Fruit fly (Drosophila melanogaster) whole organism, adult: Measurements from ENCODE around the gene dlg1.

ENCODE experiments used
- CG11617 ChIP-seq: fragments of 200-800 bp; sonication (Bioruptor generic); optimal IDR thresholded peaks from 2 replicates; lab custom pipeline; 2017; ENCODE audit warnings: mild to moderate bottlenecking, missing biosample characterization, missing genetic modification reagents, missing genetic modification characterization
- CG12768 ChIP-seq: fragments of 200-800 bp; sonication (Bioruptor generic); optimal IDR thresholded peaks from 2 replicates; lab custom pipeline; 2017; ENCODE audit warnings: missing biosample characterization, missing genetic modification characterization, mild to moderate bottlenecking, moderate library complexity, missing genetic modification reagents
- CG14711 ChIP-seq: fragments of 200-800 bp; sonication (Bioruptor generic); optimal IDR thresholded peaks from 2 replicates; lab custom pipeline; 2018; ENCODE audit warnings: missing biosample characterization, mild to moderate bottlenecking, missing genetic modification characterization, moderate library complexity
- CG1620 ChIP-seq: fragments of 200-800 bp; sonication (Bioruptor generic); optimal IDR thresholded peaks from 2 replicates; lab custom pipeline; 2016; ENCODE audit warnings: missing biosample characterization, missing genetic modification characterization
- CG33017 ChIP-seq: fragments of 200-800 bp; sonication (Bioruptor generic); optimal IDR thresholded peaks from 2 replicates; lab custom pipeline; 2018; ENCODE audit warnings: missing biosample characterization, mild to moderate bottlenecking, missing genetic modification characterization, moderate library complexity
- CG5204 ChIP-seq: fragments of 200-800 bp; sonication (Bioruptor generic); optimal IDR thresholded peaks from 2 replicates; lab custom pipeline; 2016; ENCODE audit warnings: missing biosample characterization, missing genetic modification characterization
- CG7045 ChIP-seq: fragments of 200-800 bp; sonication (Bioruptor generic); optimal IDR thresholded peaks from 2 replicates; lab custom pipeline; 2017; ENCODE audit warnings: missing biosample characterization, mild to moderate bottlenecking, missing genetic modification characterization
- CG7101 ChIP-seq: fragments of 200-800 bp; sonication (Bioruptor generic); optimal IDR thresholded peaks from 2 replicates; lab custom pipeline; 2018; ENCODE audit warnings: missing biosample characterization, mild to moderate bottlenecking, missing genetic modification characterization, moderate library complexity
- Clk ChIP-seq: fragments of 200-800 bp; sonication (Bioruptor generic); optimal IDR thresholded peaks from 2 replicates; lab custom pipeline; 2017; ENCODE audit warnings: missing biosample characterization, missing genetic modification characterization
- Crg-1 ChIP-seq: fragments of 200-800 bp; sonication (Bioruptor generic); optimal IDR thresholded peaks from 2 replicates; lab custom pipeline; 2016; ENCODE audit warnings: missing biosample characterization, missing genetic modification characterization
- Hr96 ChIP-seq: fragments of 200-800 bp; sonication (Bioruptor generic); optimal IDR thresholded peaks from 2 replicates; lab custom pipeline; 2016; ENCODE audit warnings: missing biosample characterization, missing genetic modification characterization
- Mnt ChIP-seq: fragments of 200-800 bp; sonication (Bioruptor generic); optimal IDR thresholded peaks from 2 replicates; lab custom pipeline; 2016; ENCODE audit warnings: missing biosample characterization, mild to moderate bottlenecking, missing genetic modification characterization
- bab1 ChIP-seq: fragments of 200-800 bp; sonication (Bioruptor generic); optimal IDR thresholded peaks from 3 replicates; lab custom pipeline; 2019; ENCODE audit warnings: missing biosample characterization, mild to moderate bottlenecking, missing genetic modification characterization, moderate library complexity
- cic ChIP-seq: fragments of 200-800 bp; sonication (Bioruptor generic); optimal IDR thresholded peaks from 2 replicates; lab custom pipeline; 2017; ENCODE audit warnings: missing biosample characterization, mild to moderate bottlenecking, missing genetic modification characterization, moderate library complexity
- cnc ChIP-seq, 2 experiments: fragments of >200 bp; optimal IDR thresholded peaks; 2 replicates each; lab custom pipeline; 2017
- kay ChIP-seq: fragments of 200-800 bp; sonication (Bioruptor generic); peaks from one replicate; lab custom pipeline; 2016; ENCODE audit warnings: missing biosample characterization, missing genetic modification characterization, borderline replicate concordance
- ovo ChIP-seq: fragments of 200-800 bp; sonication (Bioruptor generic); optimal IDR thresholded peaks from 2 replicates; lab custom pipeline; 2016; ENCODE audit warnings: missing biosample characterization, missing genetic modification characterization
- pad ChIP-seq: fragments of 200-800 bp; sonication (Bioruptor generic); optimal IDR thresholded peaks from 3 replicates; lab custom pipeline; 2017; ENCODE audit warnings: missing biosample characterization, missing genetic modification characterization, mild to moderate bottlenecking, moderate library complexity, missing genetic modification reagents
- tj ChIP-seq: fragments of 200-800 bp; sonication (Bioruptor generic); optimal IDR thresholded peaks from 3 replicates; lab custom pipeline; 2017; ENCODE audit warnings: missing biosample characterization, mild to moderate bottlenecking, missing genetic modification characterization, moderate library complexity
- toe ChIP-seq: fragments of 200-800 bp; sonication (Bioruptor generic); optimal IDR thresholded peaks from 2 replicates; lab custom pipeline; 2016; ENCODE audit warnings: missing biosample characterization, missing genetic modification characterization

The dlg1 gene

dm6 chrX:11424512-11424911 lies 55.0 kb downstream of the dlg1 start:
- TF ChIP-seq CG12768 (no peak), bab1 (GFP tag; lab: Kevin White, UChicago) (no peak), cic (no peak), toe (GFP tag; lab: Kevin White, UChicago) (no peak)

DNA sequence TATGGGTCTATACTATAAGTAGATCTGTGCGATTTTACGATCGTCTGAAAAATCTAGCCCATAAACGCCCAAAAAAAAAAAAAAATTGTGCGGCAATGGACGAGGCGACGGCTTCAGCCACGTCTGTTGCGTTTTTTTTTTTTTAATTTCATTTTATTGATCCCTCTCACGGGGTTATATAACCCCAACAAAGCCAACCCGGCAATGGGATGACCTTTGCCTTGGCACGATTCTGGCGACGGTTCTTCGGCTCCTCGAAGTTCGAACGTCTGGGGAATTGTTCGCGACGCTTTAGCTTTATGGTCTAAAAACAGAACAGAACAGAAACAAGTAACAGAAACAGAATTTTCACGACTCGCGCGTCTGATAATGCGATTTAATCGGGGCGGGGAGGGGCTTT lies 55.9 kb downstream of the dlg1 start:
- no peak for TF ChIP-seq tj (GFP tag; lab: Kevin White, UChicago)
- no peak for TF ChIP-seq Clk (GFP tag; lab: Kevin White, UChicago)
- TF ChIP-seq CG5204 (GFP tag; lab: Kevin White, UChicago), result no peak
- TF ChIP-seq Crg-1 (GFP tag; lab: Kevin White, UChicago), result no peak
- TF ChIP-seq cic, result no peak
- TF ChIP-seq ovo (GFP tag; lab: Kevin White, UChicago), result no peak
- no peak for TF ChIP-seq cnc (optimal IDR thresholded peaks at IDR 0.05; lab: Kevin White, UChicago)

DNA sequence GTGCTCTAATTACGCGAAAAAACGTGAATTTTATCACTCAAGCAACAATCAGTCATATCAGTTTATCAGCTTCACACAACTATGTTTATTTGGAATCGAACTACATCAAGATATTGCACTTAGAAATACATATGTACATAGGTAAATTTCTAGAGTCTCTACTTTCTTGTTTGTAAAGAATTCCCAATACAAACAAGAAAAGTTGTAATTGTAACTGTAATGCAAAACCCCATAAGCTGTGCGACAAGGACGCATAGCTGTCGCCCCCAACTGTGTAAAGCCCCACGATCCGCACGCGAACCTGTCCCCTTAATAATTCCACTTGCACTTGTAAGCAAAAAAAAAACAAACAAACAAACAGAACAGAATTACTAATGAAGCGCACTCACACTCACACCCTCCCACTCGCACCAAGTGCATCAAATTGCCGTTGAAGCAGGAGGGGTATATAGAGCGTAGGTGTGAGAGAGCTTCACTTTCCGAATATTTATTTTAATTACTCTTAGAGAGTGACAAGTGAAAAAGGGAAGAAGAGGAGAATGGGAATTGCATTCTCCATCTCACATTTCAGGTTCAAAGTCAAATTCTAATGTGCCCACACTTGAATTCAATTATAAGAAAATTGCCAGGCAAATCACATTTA lies 56.6 kb downstream of the dlg1 start:
- no peak for TF ChIP-seq tj (GFP tag; lab: Kevin White, UChicago)
- TF ChIP-seq CG12768, result no peak
- TF ChIP-seq CG14711 (tag; lab: Kevin White, UChicago), result peak; percentile 33
- peak; percentile 46 for TF ChIP-seq Hr96 (GFP tag; lab: Kevin White, UChicago)
- peak; percentile 98 for TF ChIP-seq ovo (GFP tag; lab: Kevin White, UChicago)
- peak; percentile 90 for TF ChIP-seq kay (GFP tag; lab: Kevin White, UChicago)
- TF ChIP-seq CG33017 (tag; lab: Kevin White, UChicago), result no peak
- no peak for TF ChIP-seq cnc (optimal IDR thresholded peaks at IDR 0.05; lab: Kevin White, UChicago)
- peak; percentile 63 for TF ChIP-seq Mnt
- peak; percentile 29 for TF ChIP-seq CG7045 (GFP tag; lab: Kevin White, UChicago)
- TF ChIP-seq CG7101 (tag; lab: Kevin White, UChicago), result peak; percentile 54
- TF ChIP-seq Clk (GFP tag; lab: Kevin White, UChicago), result no peak
- TF ChIP-seq CG1620 (GFP tag; lab: Kevin White, UChicago), result peak; percentile 57
- TF ChIP-seq cic, result peak; percentile 50
- TF ChIP-seq toe (GFP tag; lab: Kevin White, UChicago), result peak; percentile 27
- peak; percentile 43 for TF ChIP-seq Crg-1 (GFP tag; lab: Kevin White, UChicago)
- peak; percentile 89 for TF ChIP-seq pad
- TF ChIP-seq bab1 (GFP tag; lab: Kevin White, UChicago), result no peak
- TF ChIP-seq CG11617, result peak; percentile 35

- TF ChIP-seq CG11617, result peak; percentile 30
- TF ChIP-seq toe (GFP tag; lab: Kevin White, UChicago), result peak; percentile 17
- TF ChIP-seq CG33017 (tag; lab: Kevin White, UChicago), result no peak
- TF ChIP-seq kay (GFP tag; lab: Kevin White, UChicago), result peak; percentile 69
- TF ChIP-seq ovo (GFP tag; lab: Kevin White, UChicago), result peak; percentile 95
- peak; percentile 91 for TF ChIP-seq Mnt
- TF ChIP-seq cic, result peak; percentile 90
- TF ChIP-seq bab1 (GFP tag; lab: Kevin White, UChicago), result no peak
- TF ChIP-seq CG7045 (GFP tag; lab: Kevin White, UChicago), result peak; percentile 31
- no peak for TF ChIP-seq cnc (optimal IDR thresholded peaks at IDR 0.05; lab: Kevin White, UChicago)
- peak; percentile 41 for TF ChIP-seq CG14711 (tag; lab: Kevin White, UChicago)
- TF ChIP-seq tj (GFP tag; lab: Kevin White, UChicago), result peak; percentile 53
- TF ChIP-seq Crg-1 (GFP tag; lab: Kevin White, UChicago), result peak; percentile 88
- peak; percentile 30 for TF ChIP-seq CG12768
- peak; percentile 42 for TF ChIP-seq CG1620 (GFP tag; lab: Kevin White, UChicago)
- TF ChIP-seq CG7101 (tag; lab: Kevin White, UChicago), result peak; percentile 72
- peak; percentile 3 for TF ChIP-seq Clk (GFP tag; lab: Kevin White, UChicago)
- TF ChIP-seq CG5204 (GFP tag; lab: Kevin White, UChicago), result no peak
- peak; percentile 66 for TF ChIP-seq pad
- no peak for TF ChIP-seq Hr96 (GFP tag; lab: Kevin White, UChicago)
Measured at dm6 chrX:11427282-11427689, 57.8 kb downstream of the dlg1 start.

- TF ChIP-seq CG7045 (GFP tag; lab: Kevin White, UChicago), result no peak
- TF ChIP-seq ovo (GFP tag; lab: Kevin White, UChicago), result no peak
- TF ChIP-seq cnc (optimal IDR thresholded peaks at IDR 0.05; lab: Kevin White, UChicago), result no peak
- no peak for TF ChIP-seq Hr96 (GFP tag; lab: Kevin White, UChicago)
- no peak for TF ChIP-seq CG5204 (GFP tag; lab: Kevin White, UChicago)
- TF ChIP-seq toe (GFP tag; lab: Kevin White, UChicago), result no peak
- TF ChIP-seq CG7101 (tag; lab: Kevin White, UChicago), result no peak
- no peak for TF ChIP-seq cic
- TF ChIP-seq bab1 (GFP tag; lab: Kevin White, UChicago), result no peak
- TF ChIP-seq Mnt, result no peak
- no peak for TF ChIP-seq Crg-1 (GFP tag; lab: Kevin White, UChicago)
- no peak for TF ChIP-seq CG11617
- no peak for TF ChIP-seq pad
- no peak for TF ChIP-seq Clk (GFP tag; lab: Kevin White, UChicago)
Measured at dm6 chrX:11430940-11431339, 61.5 kb downstream of the dlg1 start.

- no peak for TF ChIP-seq ovo (GFP tag; lab: Kevin White, UChicago)
- peak; percentile 21 for TF ChIP-seq kay (GFP tag; lab: Kevin White, UChicago)
- peak; percentile 46 for TF ChIP-seq bab1 (GFP tag; lab: Kevin White, UChicago)
Measured at dm6 chrX:11433930-11434329, 64.5 kb downstream of the dlg1 start.
